Worm (Caenorhabditis elegans) whole organism, mixed stage, embryonic: ENCODE data around the gene ttm-2.

ENCODE experiments used
- blmp-1 ChIP-seq: fragments of 150-350 bp; optimal IDR thresholded peaks from 2 replicates; lab custom pipeline; 2014; ENCODE audit warnings: missing biosample characterization, missing genetic modification characterization
- elt-1 ChIP-seq: sonication (generic microtip); optimal IDR thresholded peaks from 2 replicates; lab custom pipeline; 2017; ENCODE audit warnings: missing genetic modification characterization, mild to moderate bottlenecking, missing compliant biosample characterization, antibody characterized with exemption, moderate library complexity, borderline replicate concordance; ENCODE audit not compliant: insufficient read depth
- hlh-1 ChIP-seq: fragments of 150-350 bp; optimal IDR thresholded peaks from 2 replicates; lab custom pipeline; 2014; ENCODE audit warnings: missing biosample characterization, missing genetic modification reagents, missing genetic modification characterization
- lin-13 ChIP-seq: fragments of 150-350 bp; optimal IDR thresholded peaks from 2 replicates; lab custom pipeline; 2014; ENCODE audit warnings: missing biosample characterization, missing genetic modification characterization
- lsy-2 ChIP-seq: fragments of 150-350 bp; optimal IDR thresholded peaks from 2 replicates; lab custom pipeline; 2014; ENCODE audit warnings: missing biosample characterization, missing genetic modification characterization
- nhr-76 ChIP-seq: sonication (generic microtip); optimal IDR thresholded peaks from 2 replicates; lab custom pipeline; 2017; ENCODE audit warnings: missing biosample characterization, missing genetic modification characterization
- pha-4 ChIP-seq: fragments of 150-350 bp; optimal IDR thresholded peaks from 2 replicates; lab custom pipeline; 2018; ENCODE audit warnings: missing biosample characterization, missing genetic modification reagents, missing genetic modification characterization
- snpc-4 ChIP-seq: fragments of 150-350 bp; optimal IDR thresholded peaks from 2 replicates; lab custom pipeline; 2014; ENCODE audit warnings: missing biosample characterization, missing genetic modification characterization
- tbx-8 ChIP-seq: fragments of 200-800 bp; sonication (Bioruptor generic); optimal IDR thresholded peaks from 2 replicates; lab custom pipeline; 2018; ENCODE audit warnings: mild to moderate bottlenecking, missing genetic modification characterization, moderate library complexity, missing compliant biosample characterization
- unc-39 ChIP-seq: fragments of 150-350 bp; optimal IDR thresholded peaks from 2 replicates; lab custom pipeline; 2014; ENCODE audit warnings: missing biosample characterization, missing genetic modification characterization
- ztf-11 ChIP-seq: fragments of 150-350 bp; optimal IDR thresholded peaks from 2 replicates; lab custom pipeline; 2014; ENCODE audit warnings: missing biosample characterization, missing genetic modification characterization

DNA sequence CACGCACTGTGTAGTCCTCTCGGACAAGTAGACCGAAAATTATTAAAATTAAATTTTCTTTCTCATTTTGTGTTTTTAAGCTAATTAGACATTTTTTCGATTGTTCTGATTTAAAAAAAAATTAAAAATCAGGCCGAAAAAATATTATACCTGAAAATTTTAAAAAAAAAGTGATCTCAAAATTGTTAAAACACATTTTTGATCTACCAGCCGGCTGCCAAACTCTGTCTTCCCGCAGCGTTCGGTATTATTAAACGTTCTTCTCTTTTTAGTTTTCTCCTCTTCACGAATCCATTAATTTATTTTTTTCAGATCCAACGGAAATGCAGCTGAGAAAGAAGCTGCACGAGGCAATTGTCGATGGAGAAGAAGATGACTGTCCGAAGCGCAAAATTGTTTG is 13.1 kb downstream of the ttm-2 start, which contains the start of gene C27D9.1:
- TF ChIP-seq lsy-2 (tag; lab: Kevin White, UChicago) (no peak), blmp-1 (tag; lab: Kevin White, UChicago) (no peak), elt-1 (tag; lab: Kevin White, UChicago) (no peak), unc-39 (no peak), lin-13 (tag; lab: Kevin White, UChicago) (no peak), tbx-8 (GFP tag; lab: Kevin White, UChicago) (no peak), nhr-76 (tag; lab: Kevin White, UChicago) (no peak), snpc-4 (no peak), ztf-11 (tag; lab: Kevin White, UChicago) (no peak), pha-4 (tag; lab: Kevin White, UChicago) (no peak), hlh-1 (tag; lab: Kevin White, UChicago) (no peak)
